Worm (Caenorhabditis elegans): ENCODE data around the gene F11F1.1.

Gene F11F1.1

DNA sequence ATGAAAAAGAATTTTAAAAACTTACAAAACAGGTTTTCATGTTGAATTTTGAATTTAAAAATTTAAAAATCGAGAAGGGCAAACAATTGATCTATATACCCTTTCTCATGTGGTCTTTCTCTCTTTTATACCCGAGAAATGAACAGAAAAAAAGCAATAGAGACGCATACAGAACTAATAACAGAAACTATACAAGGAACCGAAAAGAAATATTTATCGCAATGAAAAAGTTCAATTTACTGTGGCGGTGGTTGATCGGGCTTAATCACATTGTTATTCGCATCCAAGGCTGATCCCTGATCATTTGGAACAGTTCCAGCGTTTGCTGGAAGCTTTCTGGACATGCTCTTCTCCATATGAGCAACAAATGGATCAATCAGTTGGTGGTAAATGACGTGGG lies 17.1 kb upstream of the F11F1.1 start, which contains the start of gene T03F6.10:
Gene T03F6.10 (minus strand): TSS at position 101 of the 400 bp plus-strand sequence.
- no peak for TF ChIP-seq tab-1 (GFP tag; IDR thresholded peaks at IDR 0.05)
- no peak for TF ChIP-seq klf-2 (GFP tag; conservative IDR thresholded peaks at IDR 0.05)
- TF ChIP-seq ztf-29 (GFP tag; IDR thresholded peaks at IDR 0.05) = no peak

DNA sequence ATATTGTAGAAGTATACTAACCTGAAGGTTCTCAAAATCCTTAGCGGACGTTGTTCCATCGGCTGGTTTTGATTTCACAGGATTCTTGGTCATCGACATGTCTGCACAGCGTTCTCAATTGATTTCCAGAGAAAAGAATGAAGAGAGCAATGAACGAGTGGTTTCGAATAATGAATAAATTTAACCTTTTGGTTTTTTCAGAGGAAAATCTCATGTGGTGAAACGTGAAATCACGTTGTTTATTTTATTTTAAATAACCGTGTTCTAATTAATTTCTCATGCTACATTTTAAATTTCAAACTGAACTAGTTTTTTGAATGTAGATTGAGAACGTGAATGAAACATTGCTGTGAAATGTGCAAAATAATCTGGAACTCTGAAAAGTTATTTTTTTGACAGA lies 15.2 kb upstream of the F11F1.1 start, which contains the start of gene T03F6.6:
Gene T03F6.6 (minus strand): TSS at position 101 of the 400 bp plus-strand sequence.
- TF ChIP-seq flt-1 (GFP tag; IDR thresholded peaks at IDR 0.05) (no peak), ztf-29 (GFP tag; IDR thresholded peaks at IDR 0.05) (no peak), ztf-23 (GFP tag; IDR thresholded peaks at IDR 0.05) (no peak), T22C8.4 (GFP tag; IDR thresholded peaks at IDR 0.05) (no peak), tab-1 (GFP tag; IDR thresholded peaks at IDR 0.05) (no peak), med-1 (GFP tag; optimal IDR thresholded peaks at IDR 0.05; ENCODE audit: insufficient read depth) (no peak), klf-2 (GFP tag; conservative IDR thresholded peaks at IDR 0.05) (no peak), cog-1 (tag; optimal IDR thresholded peaks at IDR 0.05) (no peak), ref-1 (GFP tag; conservative IDR thresholded peaks at IDR 0.05) (no peak)

DNA sequence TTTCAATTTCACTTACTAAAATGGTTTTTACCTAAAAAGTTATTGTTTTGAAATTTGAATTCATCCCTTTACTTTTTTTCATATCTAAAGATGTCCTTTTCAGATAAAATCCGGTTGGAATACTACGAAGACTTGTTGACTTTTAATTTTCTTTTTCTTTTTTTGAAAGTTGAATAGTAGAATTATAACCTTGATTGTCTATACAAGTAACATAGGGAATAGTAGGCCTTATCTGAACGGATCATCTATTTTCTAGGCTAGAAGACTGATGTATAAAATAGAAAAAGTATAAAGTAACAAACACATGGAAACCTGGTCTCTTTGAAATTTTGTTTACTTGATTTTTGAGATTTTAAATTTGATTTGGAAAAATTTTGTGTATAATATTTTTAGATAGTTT lies 14.5 kb upstream of the F11F1.1 start:
- TF ChIP-seq ref-1 (GFP tag; conservative IDR thresholded peaks at IDR 0.05) (no peak), cog-1 (tag; optimal IDR thresholded peaks at IDR 0.05) (no peak), klf-2 (GFP tag; conservative IDR thresholded peaks at IDR 0.05) (no peak), tab-1 (GFP tag; IDR thresholded peaks at IDR 0.05) (no peak), T22C8.4 (GFP tag; IDR thresholded peaks at IDR 0.05) (no peak), ztf-29 (GFP tag; IDR thresholded peaks at IDR 0.05) (no peak), ztf-23 (GFP tag; IDR thresholded peaks at IDR 0.05) (no peak), med-1 (GFP tag; optimal IDR thresholded peaks at IDR 0.05; ENCODE audit: insufficient read depth) (no peak), flt-1 (GFP tag; IDR thresholded peaks at IDR 0.05) (no peak)

DNA sequence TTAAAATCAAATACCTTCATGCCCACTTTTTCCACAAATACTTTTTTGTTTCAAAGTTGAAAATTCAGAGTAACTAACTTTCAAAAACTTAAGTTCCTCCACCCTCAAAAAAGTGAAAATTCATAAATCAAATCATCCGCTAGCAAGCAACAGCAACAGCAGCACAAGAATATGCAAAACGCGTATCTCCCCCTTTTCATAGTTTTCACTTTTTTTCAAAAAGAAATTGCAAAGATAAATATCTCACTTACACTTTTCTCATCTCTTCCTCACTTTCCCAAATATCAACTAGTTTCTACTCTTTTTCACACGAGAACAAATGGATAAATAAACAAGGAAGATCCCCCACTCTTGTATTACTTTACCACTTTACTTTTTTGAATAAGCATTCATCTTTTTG lies 13.7 kb upstream of the F11F1.1 start:
- TF ChIP-seq flt-1 (GFP tag; IDR thresholded peaks at IDR 0.05) = no peak
- TF ChIP-seq klf-2 (GFP tag; conservative IDR thresholded peaks at IDR 0.05) = no peak
- no peak for TF ChIP-seq tab-1 (GFP tag; IDR thresholded peaks at IDR 0.05)
- TF ChIP-seq ztf-23 (GFP tag; IDR thresholded peaks at IDR 0.05) = no peak
- no peak for TF ChIP-seq ref-1 (GFP tag; conservative IDR thresholded peaks at IDR 0.05)
- TF ChIP-seq med-1 (GFP tag; optimal IDR thresholded peaks at IDR 0.05; ENCODE audit: insufficient read depth) = no peak
- TF ChIP-seq ztf-29 (GFP tag; IDR thresholded peaks at IDR 0.05) = no peak
- TF ChIP-seq T22C8.4 (GFP tag; IDR thresholded peaks at IDR 0.05) = no peak
- TF ChIP-seq cog-1 (tag; optimal IDR thresholded peaks at IDR 0.05) = no peak

DNA sequence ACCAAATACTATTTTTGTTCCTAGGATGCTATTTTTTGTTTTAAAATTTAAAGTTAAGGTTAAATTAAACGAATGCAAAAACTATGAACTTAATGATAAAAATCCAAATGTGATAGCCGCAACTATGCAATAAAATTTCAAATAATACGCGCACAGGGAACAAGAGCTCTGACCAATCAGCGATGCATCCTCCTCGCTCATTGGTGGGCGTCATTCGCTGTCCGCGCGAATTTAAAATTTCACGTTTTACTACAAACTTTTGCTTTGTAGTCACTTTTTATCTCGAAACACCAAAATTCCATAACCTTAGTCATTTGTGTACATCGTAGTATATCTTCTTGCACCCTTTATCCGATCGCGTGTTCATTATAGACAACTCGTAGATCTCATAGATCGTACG lies 12.2 kb upstream of the F11F1.1 start:
- TF ChIP-seq ztf-29 (GFP tag; IDR thresholded peaks at IDR 0.05) (no peak), tab-1 (GFP tag; IDR thresholded peaks at IDR 0.05) (no peak), T22C8.4 (GFP tag; IDR thresholded peaks at IDR 0.05) (no peak), flt-1 (GFP tag; IDR thresholded peaks at IDR 0.05) (no peak), ztf-23 (GFP tag; IDR thresholded peaks at IDR 0.05) (no peak), cog-1 (tag; optimal IDR thresholded peaks at IDR 0.05) (no peak), med-1 (GFP tag; optimal IDR thresholded peaks at IDR 0.05; ENCODE audit: insufficient read depth) (no peak), ref-1 (GFP tag; conservative IDR thresholded peaks at IDR 0.05) (no peak), klf-2 (GFP tag; conservative IDR thresholded peaks at IDR 0.05) (no peak)

DNA sequence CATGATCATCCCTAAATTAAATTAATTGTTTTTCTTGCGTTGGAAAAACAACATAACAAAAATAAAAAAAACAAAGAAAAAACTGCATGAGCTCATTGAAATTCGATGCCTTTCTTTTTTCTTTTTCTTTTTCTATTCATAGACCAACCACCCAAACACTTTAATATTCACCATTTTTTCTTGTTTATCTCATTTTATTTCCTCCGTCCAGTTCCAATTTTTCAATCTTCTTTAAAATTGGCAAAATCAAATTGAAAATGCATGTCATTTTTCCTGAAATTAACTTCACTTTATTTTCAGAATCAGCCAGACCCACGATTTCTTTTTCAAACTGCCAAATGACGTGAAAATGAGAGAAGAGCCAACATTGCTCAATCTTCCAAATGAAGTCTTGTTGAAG lies 9.5 kb upstream of the F11F1.1 start, which contains the start of gene T03F6.4:
Gene T03F6.4 (plus strand): TSS at position 301 of the 400 bp plus-strand sequence.
- no peak for TF ChIP-seq T22C8.4 (GFP tag; IDR thresholded peaks at IDR 0.05)
- no peak for TF ChIP-seq cog-1 (tag; optimal IDR thresholded peaks at IDR 0.05)

DNA sequence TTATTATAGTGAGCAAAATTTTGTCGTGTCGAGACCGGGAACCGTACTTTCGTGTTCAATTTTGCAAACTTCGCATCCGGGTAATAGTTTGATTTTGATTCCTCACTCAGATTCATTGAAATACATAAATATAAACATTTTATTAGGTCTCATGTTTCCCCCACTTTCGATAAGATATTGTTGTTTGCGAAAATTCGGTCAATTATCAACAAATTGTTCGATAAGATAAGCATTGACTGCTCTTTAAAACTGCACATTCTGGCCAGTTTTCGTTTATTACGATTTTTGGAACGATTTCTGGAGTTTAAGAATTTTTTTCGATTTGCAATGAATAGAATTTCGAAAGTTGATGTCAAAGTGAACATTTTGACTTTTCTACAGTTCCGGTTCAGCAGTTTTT lies 6.7 kb upstream of the F11F1.1 start:
- TF ChIP-seq ztf-29 (GFP tag; IDR thresholded peaks at IDR 0.05) = no peak
- no peak for TF ChIP-seq ztf-23 (GFP tag; IDR thresholded peaks at IDR 0.05)
- no peak for TF ChIP-seq ref-1 (GFP tag; conservative IDR thresholded peaks at IDR 0.05)
- TF ChIP-seq flt-1 (GFP tag; IDR thresholded peaks at IDR 0.05) = no peak
- no peak for TF ChIP-seq T22C8.4 (GFP tag; IDR thresholded peaks at IDR 0.05)

DNA sequence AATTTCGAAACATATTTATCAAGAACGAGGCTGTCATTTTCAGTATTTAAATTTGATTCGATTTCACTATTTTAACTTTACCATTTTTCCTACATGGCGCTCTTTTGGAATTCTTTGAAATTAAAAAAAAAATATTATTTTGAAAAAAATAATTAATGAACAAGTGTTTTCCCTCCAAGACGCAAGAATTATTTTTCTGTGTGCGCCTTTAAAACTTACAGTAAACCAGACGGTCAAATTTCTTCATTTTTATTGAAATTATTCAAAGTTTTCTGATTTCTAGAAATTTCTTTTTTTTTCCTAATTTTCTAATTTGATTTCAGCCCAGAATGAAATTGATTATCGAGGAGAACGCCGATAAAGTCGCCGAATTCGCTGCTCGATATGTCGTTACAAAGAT lies 6.3 kb upstream of the F11F1.1 start, which contains the start of gene T03F6.3:
Gene T03F6.3 (plus strand): TSS at position 318 of the 400 bp plus-strand sequence.
- no peak for TF ChIP-seq klf-2 (GFP tag; conservative IDR thresholded peaks at IDR 0.05)
- TF ChIP-seq med-1 (GFP tag; optimal IDR thresholded peaks at IDR 0.05; ENCODE audit: insufficient read depth) = no peak
- TF ChIP-seq cog-1 (tag; optimal IDR thresholded peaks at IDR 0.05) = no peak
- TF ChIP-seq ztf-23 (GFP tag; IDR thresholded peaks at IDR 0.05) = no peak
- no peak for TF ChIP-seq ztf-29 (GFP tag; IDR thresholded peaks at IDR 0.05)
- TF ChIP-seq ref-1 (GFP tag; conservative IDR thresholded peaks at IDR 0.05) = no peak
- no peak for TF ChIP-seq flt-1 (GFP tag; IDR thresholded peaks at IDR 0.05)
- TF ChIP-seq tab-1 (GFP tag; IDR thresholded peaks at IDR 0.05) = no peak
- TF ChIP-seq T22C8.4 (GFP tag; IDR thresholded peaks at IDR 0.05) = no peak

DNA sequence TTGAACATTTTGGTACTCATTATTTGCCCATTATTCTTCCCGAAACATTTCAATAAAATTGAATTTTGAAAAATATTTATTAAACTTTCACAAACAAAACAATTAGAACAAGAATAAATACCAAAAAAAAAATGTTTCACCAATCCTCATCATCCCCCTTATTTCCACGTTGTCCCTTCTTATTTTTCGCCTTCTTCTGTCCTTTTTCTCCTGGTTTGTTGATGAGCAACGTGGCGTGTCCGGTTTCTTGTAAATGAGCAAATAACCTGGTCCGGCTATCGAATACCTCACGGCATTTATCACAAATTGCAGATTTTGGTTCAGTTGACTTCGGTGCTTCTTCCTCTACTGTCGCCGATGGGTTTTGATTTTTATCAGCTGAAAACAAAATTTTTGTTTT lies 4.6 kb upstream of the F11F1.1 start:
- TF ChIP-seq ztf-29 (GFP tag; IDR thresholded peaks at IDR 0.05) (no peak), tab-1 (GFP tag; IDR thresholded peaks at IDR 0.05) (no peak), cog-1 (tag; optimal IDR thresholded peaks at IDR 0.05) (no peak), ztf-23 (GFP tag; IDR thresholded peaks at IDR 0.05) (no peak), T22C8.4 (GFP tag; IDR thresholded peaks at IDR 0.05) (no peak), flt-1 (GFP tag; IDR thresholded peaks at IDR 0.05) (no peak), med-1 (GFP tag; optimal IDR thresholded peaks at IDR 0.05; ENCODE audit: insufficient read depth) (no peak), klf-2 (GFP tag; conservative IDR thresholded peaks at IDR 0.05) (no peak), ref-1 (GFP tag; conservative IDR thresholded peaks at IDR 0.05) (no peak)

DNA sequence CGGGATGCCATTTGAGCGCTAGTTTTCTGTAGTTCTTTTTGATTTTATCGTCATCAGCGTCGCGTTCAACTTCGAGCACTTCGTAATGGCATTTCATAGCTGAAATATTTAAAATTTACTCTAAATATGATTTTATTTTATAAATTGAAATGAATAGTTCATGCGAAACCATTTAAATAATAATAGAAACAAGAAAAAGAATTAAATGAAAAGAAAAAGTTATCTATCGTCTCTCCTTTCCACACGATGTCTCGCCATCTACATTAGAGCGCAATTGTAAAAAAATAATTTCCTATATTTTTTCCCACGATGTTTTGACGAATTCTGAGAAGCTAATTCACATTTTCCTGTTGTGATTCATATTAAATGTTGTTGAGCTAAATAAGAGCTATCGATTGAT lies 2.1 kb upstream of the F11F1.1 start, which contains the start of gene dnj-17:
Gene dnj-17 (minus strand): TSS at position 101 of the 400 bp plus-strand sequence.
- TF ChIP-seq ztf-23 (GFP tag; IDR thresholded peaks at IDR 0.05) = no peak
- TF ChIP-seq T22C8.4 (GFP tag; IDR thresholded peaks at IDR 0.05) = no peak
- no peak for TF ChIP-seq flt-1 (GFP tag; IDR thresholded peaks at IDR 0.05)
- TF ChIP-seq tab-1 (GFP tag; IDR thresholded peaks at IDR 0.05) = no peak
- TF ChIP-seq med-1 (GFP tag; optimal IDR thresholded peaks at IDR 0.05; ENCODE audit: insufficient read depth) = no peak
- TF ChIP-seq ztf-29 (GFP tag; IDR thresholded peaks at IDR 0.05) = no peak
- no peak for TF ChIP-seq cog-1 (tag; optimal IDR thresholded peaks at IDR 0.05)
- no peak for TF ChIP-seq klf-2 (GFP tag; conservative IDR thresholded peaks at IDR 0.05)
- TF ChIP-seq ref-1 (GFP tag; conservative IDR thresholded peaks at IDR 0.05) = no peak
